Fruit fly (Drosophila melanogaster) whole organism, embryonic: ENCODE results near the gene AspRS-m.

ENCODE experiments used
- Bdp1 ChIP-seq: fragments of 200-800 bp; sonication (Bioruptor generic); optimal IDR thresholded peaks from 3 replicates; lab custom pipeline; 2016; ENCODE audit warnings: missing biosample characterization, missing genetic modification characterization
- CG11696 ChIP-seq: fragments of 200-800 bp; sonication (Bioruptor generic); IDR thresholded peaks from 2 replicates; pipeline ENCODE4 v1.3.6; 2022; ENCODE audit warnings: missing biosample characterization, missing genetic modification characterization
- CG12071 ChIP-seq: fragments of 200-800 bp; sonication (Bioruptor generic); optimal IDR thresholded peaks from 3 replicates; lab custom pipeline; 2018; ENCODE audit warnings: missing biosample characterization, mild to moderate bottlenecking, missing genetic modification characterization
- CG15601 ChIP-seq: fragments of 200-800 bp; sonication (Bioruptor generic); optimal IDR thresholded peaks from 3 replicates; lab custom pipeline; 2019; ENCODE audit warnings: missing biosample characterization, mild to moderate bottlenecking, missing genetic modification characterization, moderate library complexity
- CG17829 ChIP-seq: fragments of 200-800 bp; optimal IDR thresholded peaks from 2 replicates; lab custom pipeline; 2019; ENCODE audit warnings: missing biosample characterization, mild to moderate bottlenecking, missing genetic modification characterization, moderate library complexity
- CG1792 ChIP-seq: fragments of 200-800 bp; sonication (Bioruptor generic); optimal IDR thresholded peaks from 2 replicates; lab custom pipeline; 2016; ENCODE audit warnings: missing biosample characterization, missing genetic modification characterization
- CG1832 ChIP-seq: fragments of 200-800 bp; sonication (Bioruptor generic); optimal IDR thresholded peaks from 2 replicates; lab custom pipeline; 2017; ENCODE audit warnings: missing biosample characterization, mild to moderate bottlenecking, missing genetic modification characterization, inconsistent platforms
- CG2199 ChIP-seq: fragments of 200-800 bp; sonication (Bioruptor generic); IDR thresholded peaks from 3 replicates; pipeline ENCODE4 v1.3.6; 2022; ENCODE audit warnings: missing biosample characterization, missing genetic modification characterization
- CG3163 ChIP-seq: fragments of 200-800 bp; sonication (Bioruptor generic); optimal IDR thresholded peaks from 3 replicates; lab custom pipeline; 2016; ENCODE audit warnings: missing biosample characterization, missing genetic modification characterization
- CG3407 ChIP-seq: fragments of 200-800 bp; sonication (Bioruptor generic); optimal IDR thresholded peaks from 2 replicates; lab custom pipeline; 2018; ENCODE audit warnings: missing biosample characterization, mild to moderate bottlenecking, missing genetic modification characterization
- CG4707 ChIP-seq: fragments of 200-800 bp; sonication (Bioruptor generic); optimal IDR thresholded peaks from 2 replicates; lab custom pipeline; 2018; ENCODE audit warnings: missing biosample characterization, mild to moderate bottlenecking, missing genetic modification characterization, moderate library complexity
- CG6689 ChIP-seq: fragments of 200-800 bp; sonication (Bioruptor generic); IDR thresholded peaks from 2 replicates; pipeline ENCODE4 v1.3.6; 2022; ENCODE audit warnings: missing biosample characterization, missing genetic modification characterization
- CTCF ChIP-seq: fragments of 200-800 bp; sonication (Bioruptor generic); optimal IDR thresholded peaks from 2 replicates; lab custom pipeline; 2017; ENCODE audit warnings: missing biosample characterization, mild to moderate bottlenecking, missing genetic modification characterization, moderate library complexity
- D19B ChIP-seq: fragments of 200-800 bp; sonication (Bioruptor generic); optimal IDR thresholded peaks from 2 replicates; lab custom pipeline; 2017; ENCODE audit warnings: missing biosample characterization, mild to moderate bottlenecking, missing genetic modification characterization
- Deaf1 ChIP-seq: fragments of 200-800 bp; optimal IDR thresholded peaks from 3 replicates; lab custom pipeline; 2019; ENCODE audit warnings: missing biosample characterization, mild to moderate bottlenecking, missing genetic modification characterization, moderate library complexity
- Dek ChIP-seq: fragments of 200-800 bp; sonication (Bioruptor generic); optimal IDR thresholded peaks from 3 replicates; lab custom pipeline; 2019; ENCODE audit warnings: missing biosample characterization, mild to moderate bottlenecking, missing genetic modification characterization, moderate library complexity
- E2f2 ChIP-seq: fragments of 200-800 bp; sonication (Bioruptor generic); IDR thresholded peaks from 2 replicates; pipeline ENCODE4 v1.3.6; 2022; ENCODE audit warnings: missing biosample characterization, missing genetic modification characterization
- Ets65A ChIP-seq: fragments of 200-800 bp; sonication (Bioruptor generic); peaks from one replicate; lab custom pipeline; 2016; ENCODE audit warnings: missing biosample characterization, missing genetic modification characterization
- GATAe ChIP-seq: fragments of 200-800 bp; sonication (Bioruptor generic); conservative IDR thresholded peaks from 2 replicates; pipeline ENCODE4 v1.3.6; 2022; ENCODE audit warnings: missing biosample characterization, missing genetic modification characterization
- HLH3B ChIP-seq: fragments of 200-800 bp; sonication (Bioruptor generic); IDR thresholded peaks from 2 replicates; pipeline ENCODE4 v1.3.6; 2022; ENCODE audit warnings: missing biosample characterization, missing genetic modification characterization
- HLH4C ChIP-seq: fragments of 200-800 bp; sonication (Bioruptor generic); IDR thresholded peaks from 3 replicates; pipeline ENCODE4 v1.3.6; 2022; ENCODE audit warnings: missing biosample characterization, missing genetic modification characterization; ENCODE audit not compliant: partially characterized antibody
- HmgZ ChIP-seq: fragments of 200-800 bp; sonication (Bioruptor generic); optimal IDR thresholded peaks from 2 replicates; lab custom pipeline; 2018; ENCODE audit warnings: missing biosample characterization, mild to moderate bottlenecking, missing genetic modification characterization
- Hr78 ChIP-seq, 2 experiments: fragments of 200-800 bp in 1 of 2; fragments of >200 bp in 1 of 2; sonication (Bioruptor generic) in 1 of 2; optimal IDR thresholded peaks; 2 replicates each; lab custom pipeline; 2017 to 2019; ENCODE audit warnings: missing biosample characterization in 2 of 2, missing genetic modification characterization in 2 of 2, mild to moderate bottlenecking in 1 of 2, moderate library complexity in 1 of 2
- Myb ChIP-seq: fragments of 200-800 bp; sonication (Bioruptor generic); optimal IDR thresholded peaks from 2 replicates; lab custom pipeline; 2016; ENCODE audit warnings: missing biosample characterization, missing genetic modification characterization
- Opbp ChIP-seq: fragments of 200-800 bp; sonication (Bioruptor generic); IDR thresholded peaks from 3 replicates; pipeline ENCODE4 v1.3.6; 2022; ENCODE audit warnings: missing biosample characterization, missing genetic modification characterization; ENCODE audit not compliant: partially characterized antibody
- Sry-β ChIP-seq: fragments of 200-800 bp; sonication (Bioruptor generic); optimal IDR thresholded peaks from 2 replicates; lab custom pipeline; 2018; ENCODE audit warnings: missing biosample characterization, mild to moderate bottlenecking, missing genetic modification characterization, moderate library complexity
- Trl ChIP-seq, 3 experiments: fragments of >200 bp in 2 of 3; fragments of 200-800 bp in 1 of 3; sonication (Bioruptor generic) in 1 of 3; optimal IDR thresholded peaks; 2 replicates in 1 of 3; 3 replicates in 2 of 3; lab custom pipeline; 2016 to 2017; ENCODE audit warnings: missing biosample characterization in 1 of 3, missing genetic modification characterization in 1 of 3
- cato ChIP-seq: fragments of 200-800 bp; sonication (Bioruptor generic); optimal IDR thresholded peaks from 2 replicates; lab custom pipeline; 2016; ENCODE audit warnings: missing biosample characterization, missing genetic modification characterization, borderline replicate concordance
- chinmo ChIP-seq: fragments of 200-800 bp; sonication (Bioruptor generic); IDR thresholded peaks from 4 replicates; pipeline ENCODE4 v1.3.6; 2022; ENCODE audit warnings: missing biosample characterization, missing genetic modification characterization; ENCODE audit not compliant: partially characterized antibody
- cwo ChIP-seq: fragments of 200-800 bp; sonication (Bioruptor generic); optimal IDR thresholded peaks from 3 replicates; lab custom pipeline; 2017; ENCODE audit warnings: missing biosample characterization, missing genetic modification characterization, mild to moderate bottlenecking, moderate library complexity, missing genetic modification reagents
- dpn ChIP-seq, 2 experiments: fragments of 200-800 bp; sonication (Bioruptor generic); optimal IDR thresholded peaks; 3 replicates each; lab custom pipeline; 2016; ENCODE audit warnings: missing biosample characterization in 2 of 2, missing genetic modification characterization in 2 of 2
- eve ChIP-seq, 2 experiments: fragments of >200 bp; optimal IDR thresholded peaks; 2 replicates each; lab custom pipeline; 2017; ENCODE audit warnings: missing biosample characterization in 2 of 2, missing genetic modification characterization in 2 of 2
- exex ChIP-seq: fragments of 200-800 bp; sonication (Bioruptor generic); optimal IDR thresholded peaks from 4 replicates; lab custom pipeline; 2018; ENCODE audit warnings: missing biosample characterization, mild to moderate bottlenecking, missing genetic modification characterization, moderate library complexity
- fd64A ChIP-seq: fragments of 200-800 bp; sonication (Bioruptor generic); optimal IDR thresholded peaks from 3 replicates; lab custom pipeline; 2018; ENCODE audit warnings: missing biosample characterization, mild to moderate bottlenecking, missing genetic modification characterization
- gem ChIP-seq: fragments of 200-800 bp; sonication (Bioruptor generic); optimal IDR thresholded peaks from 2 replicates; lab custom pipeline; 2019; ENCODE audit warnings: missing biosample characterization, mild to moderate bottlenecking, missing genetic modification characterization, moderate library complexity
- grn ChIP-seq: fragments of 200-800 bp; sonication (Bioruptor generic); optimal IDR thresholded peaks from 3 replicates; lab custom pipeline; 2017; ENCODE audit warnings: missing biosample characterization, missing genetic modification characterization
- ind ChIP-seq: fragments of 200-800 bp; sonication (Bioruptor generic); optimal IDR thresholded peaks from 3 replicates; lab custom pipeline; 2016; ENCODE audit warnings: missing biosample characterization, missing genetic modification characterization
- kni ChIP-seq: fragments of 200-800 bp; sonication (Bioruptor generic); optimal IDR thresholded peaks from 3 replicates; lab custom pipeline; 2017; ENCODE audit warnings: mild to moderate bottlenecking, missing biosample characterization, missing genetic modification reagents, missing genetic modification characterization
- mirr ChIP-seq: fragments of 200-800 bp; sonication (Bioruptor generic); optimal IDR thresholded peaks from 3 replicates; lab custom pipeline; 2018; ENCODE audit warnings: missing biosample characterization, mild to moderate bottlenecking, missing genetic modification characterization
- odd ChIP-seq: fragments of 200-800 bp; sonication (Bioruptor generic); optimal IDR thresholded peaks from 2 replicates; lab custom pipeline; 2017; ENCODE audit warnings: missing biosample characterization, mild to moderate bottlenecking, missing genetic modification characterization
- onecut ChIP-seq: fragments of 200-800 bp; sonication (Bioruptor generic); IDR thresholded peaks from 2 replicates; pipeline ENCODE4 v1.3.6; 2022; ENCODE audit warnings: missing biosample characterization, missing genetic modification characterization
- pita ChIP-seq: fragments of 200-800 bp; sonication (Bioruptor generic); optimal IDR thresholded peaks from 2 replicates; lab custom pipeline; 2017; ENCODE audit warnings: missing biosample characterization, mild to moderate bottlenecking, missing genetic modification characterization
- row ChIP-seq: fragments of 200-800 bp; sonication (Bioruptor generic); IDR thresholded peaks from 3 replicates; pipeline ENCODE4 v1.3.6; 2022; ENCODE audit warnings: missing biosample characterization, missing genetic modification characterization
- sd ChIP-seq: fragments of 200-800 bp; sonication (Bioruptor generic); optimal IDR thresholded peaks from 3 replicates; lab custom pipeline; 2018; ENCODE audit warnings: missing biosample characterization, mild to moderate bottlenecking, missing genetic modification characterization, moderate library complexity
- slou ChIP-seq: fragments of 200-800 bp; sonication (Bioruptor generic); optimal IDR thresholded peaks from 3 replicates; lab custom pipeline; 2016; ENCODE audit warnings: missing biosample characterization, missing genetic modification characterization
- stwl ChIP-seq: fragments of 200-800 bp; sonication (Bioruptor generic); optimal IDR thresholded peaks from 3 replicates; lab custom pipeline; 2018; ENCODE audit warnings: missing biosample characterization, mild to moderate bottlenecking, missing genetic modification characterization, moderate library complexity

AspRS-m gene

dm6 chr2L:16846742-16847346 is 20.0 kb downstream of the AspRS-m start (continued):
- no peak for TF ChIP-seq Sry-β (GFP tag; lab: Kevin White, UChicago)
- TF ChIP-seq kni (GFP tag; lab: Kevin White, UChicago): no peak
- no peak for TF ChIP-seq CG1792 (GFP tag; lab: Kevin White, UChicago)
- peak; percentile 88 for TF ChIP-seq Deaf1 (tag; lab: Kevin White, UChicago)
- TF ChIP-seq CG15601 (tag; lab: Kevin White, UChicago): peak; percentile 1
- peak; percentile 3 for TF ChIP-seq fd64A (GFP tag; lab: Kevin White, UChicago)
- peak; percentile 88 for TF ChIP-seq mirr (GFP tag; lab: Kevin White, UChicago)
- TF ChIP-seq ind (GFP tag; lab: Kevin White, UChicago): no peak
- peak; percentile 9; the same call in 1 of the 2 replicates for TF ChIP-seq GATAe
- TF ChIP-seq CG2199 (GFP tag; lab: Robert Waterston, UW): peak; percentile 93
- TF ChIP-seq chinmo (GFP tag; lab: Robert Waterston, UW): 0 out of 4 replicates have a peak, but pooled peaks have one; percentile 40
- peak in 1 of 2 experiments; percentile 14 for TF ChIP-seq Hr78 (GFP tag; optimal IDR thresholded peaks at IDR 0.05; lab: Kevin White, UChicago)
- TF ChIP-seq odd (GFP tag; lab: Kevin White, UChicago): peak; percentile 51
- TF ChIP-seq Trl (optimal IDR thresholded peaks at IDR 0.05; lab: Kevin White, UChicago): peak; percentile 6 to 14
- no peak for TF ChIP-seq Trl (GFP tag; optimal IDR thresholded peaks at IDR 0.05; lab: Kevin White, UChicago)
- peak; percentile 21 for TF ChIP-seq grn
- peak; percentile 64 for TF ChIP-seq CG3163 (GFP tag; lab: Kevin White, UChicago)
- TF ChIP-seq Ets65A (GFP tag; lab: Kevin White, UChicago): peak; percentile 17
- peak; percentile 3 for TF ChIP-seq HmgZ (tag; lab: Kevin White, UChicago)
- TF ChIP-seq CG12071 (GFP tag; lab: Kevin White, UChicago): peak; percentile 11
- no peak for TF ChIP-seq CG1832

dm6 chr2L:16847948-16848347 is 21.1 kb downstream of the AspRS-m start:
- TF ChIP-seq dpn (GFP tag; optimal IDR thresholded peaks at IDR 0.05; lab: Kevin White, UChicago): no peak
- no peak for TF ChIP-seq cato (GFP tag; lab: Kevin White, UChicago)
- TF ChIP-seq CG6689 (GFP tag; lab: Robert Waterston, UW): no peak
- TF ChIP-seq cwo (GFP tag; lab: Kevin White, UChicago): no peak
- no peak for TF ChIP-seq CG11696 (GFP tag; lab: Robert Waterston, UW)
- TF ChIP-seq CG17829 (tag; lab: Kevin White, UChicago): no peak

- TF ChIP-seq Myb (peak; percentile 13), pita (peak; percentile 28), CG2199 (GFP tag; lab: Robert Waterston, UW) (0 out of 3 replicates have a peak, but pooled peaks have one; percentile 53), onecut (peak; percentile 87), Dek (tag; lab: Kevin White, UChicago) (no peak), E2f2 (GFP tag; lab: Robert Waterston, UW) (peak; percentile 15; the same call in 1 of the 2 replicates), CG4707 (GFP tag; lab: Kevin White, UChicago) (no peak), exex (tag; lab: Kevin White, UChicago) (peak; percentile 1), eve (GFP tag; optimal IDR thresholded peaks at IDR 0.05; lab: Kevin White, UChicago) (no peak), D19B (no peak), Sry-β (GFP tag; lab: Kevin White, UChicago) (peak; percentile 82), gem (tag; lab: Kevin White, UChicago) (peak; percentile 1), HLH3B (GFP tag; lab: Robert Waterston, UW) (0 out of 2 replicates have a peak, but pooled peaks have one; percentile 8), Opbp (GFP tag; lab: Robert Waterston, UW) (no peak), slou (GFP tag; lab: Kevin White, UChicago) (no peak), sd (tag; lab: Kevin White, UChicago) (no peak), CG3407 (no peak), stwl (tag; lab: Kevin White, UChicago) (peak; percentile 22), row (GFP tag; lab: Robert Waterston, UW) (peak; percentile 57; the same call in 2 of the 3 replicates), HLH4C (GFP tag; lab: Robert Waterston, UW) (no peak), CTCF (GFP tag; lab: Kevin White, UChicago) (peak; percentile 46), Bdp1 (no peak)
- TF ChIP-seq, all 482 proteins: peak for 12
Measured at dm6 chr2L:16848670-16849069, 21.8 kb downstream of the AspRS-m start, which contains the start of gene CG13284. CG13284 (minus strand) TSS chr2L:16848716.
